Worm (Caenorhabditis elegans) whole organism, L4 larva: ENCODE data around the gene JC8.16.

ENCODE experiments used
- R02D3.7 ChIP-seq: fragments of 150-350 bp; sonication (generic microtip); optimal IDR thresholded peaks from 3 replicates; lab custom pipeline; 2014; ENCODE audit warnings: missing biosample characterization, missing genetic modification characterization
- aly-2 ChIP-seq: sonication (generic microtip); optimal IDR thresholded peaks from 2 replicates; lab custom pipeline; 2018; ENCODE audit warnings: missing biosample characterization, missing genetic modification characterization
- ama-1 ChIP-seq: fragments of 150-350 bp; optimal IDR thresholded peaks from 2 replicates; lab custom pipeline; 2014; ENCODE audit warnings: inconsistent platforms, mixed read lengths
- ces-1 ChIP-seq: fragments of 150-350 bp; sonication (generic microtip); optimal IDR thresholded peaks from 4 replicates; lab custom pipeline; 2014; ENCODE audit warnings: missing biosample characterization, missing genetic modification reagents, missing genetic modification characterization
- daf-12 ChIP-seq: fragments of 150-350 bp; optimal IDR thresholded peaks from 2 replicates; lab custom pipeline; 2014; ENCODE audit warnings: missing biosample characterization, missing genetic modification reagents, missing genetic modification characterization
- dpl-1 ChIP-seq: fragments of 150-350 bp; optimal IDR thresholded peaks from 2 replicates; lab custom pipeline; 2014; ENCODE audit warnings: missing biosample characterization, missing genetic modification reagents, missing genetic modification characterization
- hif-1 ChIP-seq, 2 experiments: sonication (generic microtip); optimal IDR thresholded peaks; 2 replicates each; lab custom pipeline; 2016 to 2017; ENCODE audit warnings: missing compliant biosample characterization in 2 of 2, missing genetic modification characterization in 2 of 2, missing genetic modification reagents in 2 of 2, missing genotype in 2 of 2, mild to moderate bottlenecking in 1 of 2
- lsy-2 ChIP-seq, 2 experiments: fragments of 150-350 bp in 1 of 2; sonication (generic microtip) in 1 of 2; optimal IDR thresholded peaks; 2 replicates each; lab custom pipeline; 2014 to 2017; ENCODE audit warnings: missing biosample characterization in 2 of 2, missing genetic modification characterization in 2 of 2
- nhr-25 ChIP-seq: sonication (generic microtip); optimal IDR thresholded peaks from 2 replicates; lab custom pipeline; 2017; ENCODE audit warnings: missing genetic modification characterization, mild to moderate bottlenecking, missing compliant biosample characterization, antibody characterized with exemption, moderate library complexity, borderline replicate concordance; ENCODE audit not compliant: insufficient read depth
- pqm-1 ChIP-seq: sonication (generic microtip); optimal IDR thresholded peaks from 2 replicates; lab custom pipeline; 2017; ENCODE audit warnings: missing biosample characterization, missing genetic modification characterization
- snpc-4 ChIP-seq: fragments of 150-350 bp; optimal IDR thresholded peaks from 2 replicates; lab custom pipeline; 2014; ENCODE audit warnings: missing biosample characterization, missing genetic modification characterization
- zfp-3 ChIP-seq: fragments of 200-800 bp; sonication (Bioruptor generic); conservative IDR thresholded peaks from 2 replicates; pipeline ENCODE4 v1.3.6; 2022; ENCODE audit warnings: missing genetic modification reagents, missing genetic modification characterization, missing compliant biosample characterization
- ztf-7 ChIP-seq: fragments of 150-350 bp; optimal IDR thresholded peaks from 2 replicates; lab custom pipeline; 2014; ENCODE audit warnings: missing biosample characterization, missing genetic modification characterization

ce11 chrIV:13255886-13256285, 3.1 kb upstream of the JC8.16 start, which contains the start of gene bus-12:
- no peak for TF ChIP-seq ztf-7 (tag; lab: Kevin White, UChicago)
- no peak for TF ChIP-seq pqm-1 (tag; lab: Kevin White, UChicago)
- no peak for TF ChIP-seq aly-2 (tag; lab: Kevin White, UChicago)
- no peak for TF ChIP-seq hif-1 (tag; optimal IDR thresholded peaks at IDR 0.05; lab: Kevin White, UChicago)
- TF ChIP-seq R02D3.7 (tag; lab: Kevin White, UChicago) = no peak
- no peak for TF ChIP-seq lsy-2 (tag; optimal IDR thresholded peaks at IDR 0.05; lab: Kevin White, UChicago)
- TF ChIP-seq ces-1 = no peak
- no peak for TF ChIP-seq nhr-25 (tag; lab: Kevin White, UChicago)
- no peak for TF ChIP-seq ama-1 (lab: Kevin White, UChicago)
- no peak for TF ChIP-seq zfp-3 (GFP tag; lab: Robert Waterston, UW)
- TF ChIP-seq daf-12 (tag; lab: Kevin White, UChicago) = no peak
- no peak for TF ChIP-seq dpl-1 (GFP tag; lab: Kevin White, UChicago)
- TF ChIP-seq snpc-4 (tag; lab: Kevin White, UChicago) = no peak
